Worm (Caenorhabditis elegans) whole organism, L3 larva: Measurements from ENCODE around the gene ZK792.4.

Experiments
- R02D3.7 ChIP-seq: fragments of 150-350 bp; optimal IDR thresholded peaks from 2 replicates; lab custom pipeline; 2014; ENCODE audit warnings: missing biosample characterization, missing genetic modification characterization
- ZK546.5 ChIP-seq: sonication (generic microtip); optimal IDR thresholded peaks from 2 replicates; lab custom pipeline; 2017; ENCODE audit warnings: missing biosample characterization, missing genetic modification characterization
- aly-2 ChIP-seq: fragments of 150-350 bp; optimal IDR thresholded peaks from 2 replicates; lab custom pipeline; 2014; ENCODE audit warnings: missing biosample characterization, missing genetic modification characterization
- ama-1 ChIP-seq: fragments of 150-350 bp; optimal IDR thresholded peaks from 2 replicates; lab custom pipeline; 2018
- ceh-16 ChIP-seq: sonication (generic microtip); optimal IDR thresholded peaks from 2 replicates; lab custom pipeline; 2017; ENCODE audit warnings: missing biosample characterization, missing genetic modification characterization
- ceh-28 ChIP-seq: fragments of 150-350 bp; optimal IDR thresholded peaks from 2 replicates; lab custom pipeline; 2014; ENCODE audit warnings: missing biosample characterization, missing genetic modification reagents, missing genetic modification characterization
- ceh-82 ChIP-seq: fragments of 150-350 bp; optimal IDR thresholded peaks from 2 replicates; lab custom pipeline; 2014; ENCODE audit warnings: missing biosample characterization, missing genetic modification characterization
- egl-5 ChIP-seq: fragments of 150-350 bp; optimal IDR thresholded peaks from 2 replicates; lab custom pipeline; 2017; ENCODE audit warnings: missing biosample characterization, missing genetic modification reagents, missing genetic modification characterization, inconsistent platforms
- elt-1 ChIP-seq: fragments of 150-350 bp; optimal IDR thresholded peaks from 2 replicates; lab custom pipeline; 2014; ENCODE audit warnings: missing biosample characterization, missing genetic modification characterization
- elt-2 ChIP-seq: sonication (generic microtip); optimal IDR thresholded peaks from 2 replicates; lab custom pipeline; 2016; ENCODE audit warnings: missing genetic modification reagents, mild to moderate bottlenecking, missing genetic modification characterization, missing compliant biosample characterization
- fkh-2 ChIP-seq: fragments of 150-350 bp; optimal IDR thresholded peaks from 2 replicates; lab custom pipeline; 2014; ENCODE audit warnings: missing biosample characterization, missing genetic modification reagents, missing genetic modification characterization
- fos-1 ChIP-seq: fragments of 150-350 bp; optimal IDR thresholded peaks from 2 replicates; lab custom pipeline; 2014; ENCODE audit warnings: missing biosample characterization, missing genetic modification characterization
- hmg-11 ChIP-seq: sonication (generic microtip); optimal IDR thresholded peaks from 2 replicates; lab custom pipeline; 2016; ENCODE audit warnings: missing genetic modification characterization, missing compliant biosample characterization
- lin-15B ChIP-seq: fragments of 150-350 bp; optimal IDR thresholded peaks from 2 replicates; lab custom pipeline; 2014; ENCODE audit warnings: missing biosample characterization, missing genetic modification characterization
- lin-39 ChIP-seq: fragments of 150-350 bp; optimal IDR thresholded peaks from 2 replicates; lab custom pipeline; 2018; ENCODE audit warnings: missing biosample characterization, missing genetic modification reagents, missing genetic modification characterization
- lsy-12 ChIP-seq: sonication (generic microtip); optimal IDR thresholded peaks from 2 replicates; lab custom pipeline; 2016; ENCODE audit warnings: mild to moderate bottlenecking, missing genetic modification characterization, missing compliant biosample characterization
- mdl-1 ChIP-seq: fragments of 150-350 bp; optimal IDR thresholded peaks from 2 replicates; lab custom pipeline; 2014; ENCODE audit warnings: missing biosample characterization, missing genetic modification characterization
- nfya-1 ChIP-seq: sonication (generic microtip); optimal IDR thresholded peaks from 2 replicates; lab custom pipeline; 2017; ENCODE audit warnings: missing genetic modification characterization, mild to moderate bottlenecking, missing compliant biosample characterization, antibody characterized with exemption, moderate library complexity; ENCODE audit not compliant: insufficient read depth
- nhr-12 ChIP-seq: fragments of 150-350 bp; optimal IDR thresholded peaks from 2 replicates; lab custom pipeline; 2014; ENCODE audit warnings: missing biosample characterization, missing genetic modification characterization
- nhr-23 ChIP-seq: fragments of 150-350 bp; optimal IDR thresholded peaks from 2 replicates; lab custom pipeline; 2014; ENCODE audit warnings: missing biosample characterization, missing genetic modification reagents, missing genetic modification characterization
- nhr-25 ChIP-seq: sonication (generic microtip); optimal IDR thresholded peaks from 2 replicates; lab custom pipeline; 2017; ENCODE audit warnings: missing biosample characterization, missing genetic modification characterization
- nhr-28 ChIP-seq: fragments of 150-350 bp; optimal IDR thresholded peaks from 2 replicates; lab custom pipeline; 2014; ENCODE audit warnings: missing biosample characterization, missing genetic modification characterization
- nhr-43 ChIP-seq: sonication (generic microtip); optimal IDR thresholded peaks from 2 replicates; lab custom pipeline; 2016; ENCODE audit warnings: mild to moderate bottlenecking, missing genetic modification characterization, missing compliant biosample characterization; ENCODE audit not compliant: poor library complexity, severe bottlenecking
- nhr-67 ChIP-seq: fragments of 150-350 bp; optimal IDR thresholded peaks from 2 replicates; lab custom pipeline; 2014; ENCODE audit warnings: missing biosample characterization, missing genetic modification characterization
- nhr-76 ChIP-seq: fragments of 150-350 bp; sonication (generic microtip); optimal IDR thresholded peaks from 5 replicates; lab custom pipeline; 2014; ENCODE audit warnings: missing biosample characterization, missing genetic modification characterization
- nhr-77 ChIP-seq: fragments of 150-350 bp; optimal IDR thresholded peaks from 2 replicates; lab custom pipeline; 2014; ENCODE audit warnings: missing biosample characterization, missing genetic modification characterization
- pha-4 ChIP-seq: fragments of 150-350 bp; optimal IDR thresholded peaks from 2 replicates; lab custom pipeline; 2014; ENCODE audit warnings: missing biosample characterization, missing genetic modification reagents, missing genetic modification characterization
- pqm-1 ChIP-seq: fragments of 150-350 bp; optimal IDR thresholded peaks from 2 replicates; lab custom pipeline; 2017; ENCODE audit warnings: missing biosample characterization, missing genetic modification characterization, inconsistent platforms
- sea-2 ChIP-seq: fragments of 150-350 bp; sonication (generic microtip); optimal IDR thresholded peaks from 4 replicates; lab custom pipeline; 2014; ENCODE audit warnings: missing biosample characterization, missing genetic modification reagents, missing genetic modification characterization
- skn-1 ChIP-seq: fragments of 150-350 bp; optimal IDR thresholded peaks from 2 replicates; lab custom pipeline; 2014; ENCODE audit warnings: missing biosample characterization, missing genetic modification characterization
- snpc-4 ChIP-seq: fragments of 150-350 bp; optimal IDR thresholded peaks from 2 replicates; lab custom pipeline; 2014; ENCODE audit warnings: missing biosample characterization, missing genetic modification characterization
- unc-39 ChIP-seq: sonication (generic microtip); optimal IDR thresholded peaks from 4 replicates; lab custom pipeline; 2017; ENCODE audit warnings: missing biosample characterization, missing genetic modification characterization
- unc-62 ChIP-seq: fragments of 150-350 bp; sonication (generic microtip); optimal IDR thresholded peaks from 4 replicates; lab custom pipeline; 2014; ENCODE audit warnings: missing biosample characterization, missing genetic modification reagents, missing genetic modification characterization
- zag-1 ChIP-seq: fragments of 150-350 bp; optimal IDR thresholded peaks from 2 replicates; lab custom pipeline; 2014; ENCODE audit warnings: missing biosample characterization, missing genetic modification characterization
- ztf-11 ChIP-seq: fragments of 150-350 bp; optimal IDR thresholded peaks from 2 replicates; lab custom pipeline; 2014; ENCODE audit warnings: missing biosample characterization, missing genetic modification characterization
- ztf-4 ChIP-seq: fragments of 150-350 bp; optimal IDR thresholded peaks from 2 replicates; lab custom pipeline; 2014; ENCODE audit warnings: missing biosample characterization, missing genetic modification characterization

The ZK792.4 gene

ce11 chrIV:11644705-11645104, 37.1 kb downstream of the ZK792.4 start:
- TF ChIP-seq nhr-25 (tag; lab: Kevin White, UChicago) (no peak), ama-1 (lab: Kevin White, UChicago) (peak; percentile 14)

ce11 chrIV:11643829-11644228, 38.0 kb downstream of the ZK792.4 start, which contains the start of gene prx-2:
TSS of gene prx-2 (plus strand) at chrIV:11644129.
- TF ChIP-seq nhr-28 (tag; lab: Kevin White, UChicago), result no peak

- TF ChIP-seq ztf-4 (no peak), elt-2 (no peak), fkh-2 (no peak), ceh-16 (tag; lab: Kevin White, UChicago) (no peak), mdl-1 (no peak), pqm-1 (tag; lab: Kevin White, UChicago) (no peak), unc-39 (tag; lab: Kevin White, UChicago) (no peak), lin-39 (tag; lab: Kevin White, UChicago) (no peak), ama-1 (lab: Kevin White, UChicago) (no peak), skn-1 (no peak), ceh-82 (tag; lab: Kevin White, UChicago) (no peak), lsy-12 (tag; lab: Kevin White, UChicago) (no peak), nfya-1 (tag; lab: Kevin White, UChicago) (no peak), sea-2 (GFP tag; lab: Kevin White, UChicago) (no peak), zag-1 (tag; lab: Kevin White, UChicago) (no peak)
Measured at ce11 chrIV:11641802-11642201, 40.0 kb downstream of the ZK792.4 start, which contains the start of gene ZK809.1. TSS of gene ZK809.1 (plus strand) at chrIV:11642102.

- no peak for TF ChIP-seq egl-5
- no peak for TF ChIP-seq ZK546.5 (tag; lab: Kevin White, UChicago)
- TF ChIP-seq fos-1, result no peak
- TF ChIP-seq ceh-28 (tag; lab: Kevin White, UChicago), result no peak
- TF ChIP-seq unc-39 (tag; lab: Kevin White, UChicago), result no peak
- no peak for TF ChIP-seq nhr-67
- no peak for TF ChIP-seq ztf-4
Measured at ce11 chrIV:11640915-11641314, 40.9 kb downstream of the ZK792.4 start, which contains the start of gene ttr-50. TSS of gene ttr-50 (minus strand) at chrIV:11641015.

DNA sequence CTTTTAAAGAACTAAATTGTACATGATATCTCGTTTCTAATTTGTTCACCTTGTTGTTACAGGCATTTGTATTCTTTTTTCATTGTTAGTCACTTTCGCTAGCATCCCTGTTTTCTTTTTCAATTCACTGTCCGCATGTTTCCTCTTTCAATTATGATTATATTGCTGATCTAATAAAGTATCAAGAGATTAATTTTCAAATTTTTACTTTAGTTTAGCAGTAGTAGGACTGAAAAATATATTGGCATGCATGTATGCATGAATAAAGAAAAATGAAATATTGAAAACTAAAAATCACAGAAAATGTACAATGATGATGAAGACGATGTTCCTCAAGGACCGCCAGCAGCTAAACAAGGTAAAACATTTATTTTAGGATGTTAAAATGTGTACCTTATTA, 43.8 kb downstream of the ZK792.4 start, which contains the start of gene rbm-17:
rbm-17 (plus strand) TSS at position 301 of the 400 bp plus-strand sequence.
- TF ChIP-seq ztf-11 (tag; lab: Kevin White, UChicago) (no peak), nhr-43 (no peak), ceh-82 (tag; lab: Kevin White, UChicago) (no peak), zag-1 (tag; lab: Kevin White, UChicago) (no peak), snpc-4 (tag; lab: Kevin White, UChicago) (no peak), nhr-12 (tag; lab: Kevin White, UChicago) (no peak), ama-1 (lab: Kevin White, UChicago) (no peak), lin-15B (tag; lab: Kevin White, UChicago) (no peak), nhr-76 (no peak), ZK546.5 (tag; lab: Kevin White, UChicago) (no peak), unc-62 (GFP tag; lab: Kevin White, UChicago) (no peak), R02D3.7 (no peak), elt-2 (no peak), elt-1 (tag; lab: Kevin White, UChicago) (no peak), ztf-4 (no peak), nhr-77 (tag; lab: Kevin White, UChicago) (no peak), pha-4 (tag; lab: Kevin White, UChicago) (no peak), ceh-28 (tag; lab: Kevin White, UChicago) (no peak), hmg-11 (tag; lab: Kevin White, UChicago) (no peak)

ce11 chrIV:11636409-11636723, 45.4 kb downstream of the ZK792.4 start, which contains the start of gene F58B3.6:
TSS of gene F58B3.6 (plus strand) at chrIV:11636648.
- TF ChIP-seq skn-1 (no peak), ztf-4 (no peak), hmg-11 (tag; lab: Kevin White, UChicago) (no peak), nfya-1 (tag; lab: Kevin White, UChicago) (peak; percentile 8), elt-2 (peak; percentile 7), lsy-12 (tag; lab: Kevin White, UChicago) (no peak), nhr-43 (no peak), pha-4 (tag; lab: Kevin White, UChicago) (no peak), aly-2 (tag; lab: Kevin White, UChicago) (no peak), R02D3.7 (no peak), nhr-12 (tag; lab: Kevin White, UChicago) (no peak), ZK546.5 (tag; lab: Kevin White, UChicago) (no peak), nhr-76 (no peak), nhr-23 (tag; lab: Kevin White, UChicago) (peak; percentile 40), lin-39 (tag; lab: Kevin White, UChicago) (no peak), ceh-82 (tag; lab: Kevin White, UChicago) (no peak)
- TF ChIP-seq, all 47 proteins: peak for 3
